Worm (Caenorhabditis elegans): ENCODE measurements around the gene C24H10.4.

- no peak for TF ChIP-seq unc-86 (tag; optimal IDR thresholded peaks at IDR 0.05)
- no peak for TF ChIP-seq lsy-2 (tag; optimal IDR thresholded peaks at IDR 0.05)
- TF ChIP-seq lin-13 (GFP tag; optimal IDR thresholded peaks at IDR 0.05) = no peak
- no peak for TF ChIP-seq unc-62 (GFP tag; optimal IDR thresholded peaks at IDR 0.05)
- no peak for TF ChIP-seq blmp-1 (tag; optimal IDR thresholded peaks at IDR 0.05)
- no peak for TF ChIP-seq mef-2 (tag; optimal IDR thresholded peaks at IDR 0.05)
- TF ChIP-seq snpc-4 (tag; optimal IDR thresholded peaks at IDR 0.05) = no peak
- TF ChIP-seq nhr-77 (tag; optimal IDR thresholded peaks at IDR 0.05) = no peak
- no peak for TF ChIP-seq lin-15B (tag; optimal IDR thresholded peaks at IDR 0.05)
- TF ChIP-seq rnt-1 (tag; optimal IDR thresholded peaks at IDR 0.05) = no peak
- no peak for TF ChIP-seq sptf-1 (tag; optimal IDR thresholded peaks at IDR 0.05)
- no peak for TF ChIP-seq sox-4 (tag; optimal IDR thresholded peaks at IDR 0.05)
- TF ChIP-seq hlh-4 (tag; optimal IDR thresholded peaks at IDR 0.05) = no peak
Measured at ce11 chrX:5106187-5106694, 47.2 kb upstream of the C24H10.4 start.

Measured in whole organism, L1 larva.